Fruit fly (Drosophila melanogaster) whole organism, pupa: Measurements from ENCODE around the gene Sec24CD.

Experiments used
- CG13204 ChIP-seq: fragments of 200-800 bp; sonication (Bioruptor generic); optimal IDR thresholded peaks from 2 replicates; lab custom pipeline; 2018; ENCODE audit warnings: missing biosample characterization, mild to moderate bottlenecking, missing genetic modification characterization, moderate library complexity
- CG15710 ChIP-seq: fragments of 200-800 bp; sonication (Bioruptor generic); optimal IDR thresholded peaks from 2 replicates; lab custom pipeline; 2018; ENCODE audit warnings: missing biosample characterization, mild to moderate bottlenecking, missing genetic modification characterization, moderate library complexity
- CG34367 ChIP-seq: fragments of 200-800 bp; sonication (Bioruptor generic); optimal IDR thresholded peaks from 2 replicates; lab custom pipeline; 2018; ENCODE audit warnings: missing biosample characterization, mild to moderate bottlenecking, missing genetic modification characterization
- CG8301 ChIP-seq: fragments of 200-800 bp; sonication (Bioruptor generic); optimal IDR thresholded peaks from 2 replicates; lab custom pipeline; 2018; ENCODE audit warnings: missing biosample characterization, mild to moderate bottlenecking, missing genetic modification characterization
- Ets98B ChIP-seq: fragments of 200-800 bp; sonication (Bioruptor generic); IDR thresholded peaks from 2 replicates; pipeline ENCODE4 v1.3.6; 2022; ENCODE audit warnings: missing biosample characterization, missing genetic modification characterization
- Pif1B ChIP-seq: fragments of 200-800 bp; sonication (Bioruptor generic); optimal IDR thresholded peaks from 3 replicates; lab custom pipeline; 2016; ENCODE audit warnings: missing biosample characterization, missing genetic modification characterization
- Snoo ChIP-seq: fragments of 200-800 bp; sonication (Bioruptor generic); optimal IDR thresholded peaks from 3 replicates; lab custom pipeline; 2017; ENCODE audit warnings: missing biosample characterization, mild to moderate bottlenecking, missing genetic modification characterization, inconsistent platforms
- gl ChIP-seq: fragments of 200-800 bp; sonication (Bioruptor generic); optimal IDR thresholded peaks from 2 replicates; lab custom pipeline; 2018; ENCODE audit warnings: missing biosample characterization, mild to moderate bottlenecking, missing genetic modification characterization
- rn ChIP-seq: fragments of 200-800 bp; sonication (Bioruptor generic); IDR thresholded peaks from 2 replicates; pipeline ENCODE4 v1.3.6; 2022; ENCODE audit warnings: missing biosample characterization, missing genetic modification characterization

DNA sequence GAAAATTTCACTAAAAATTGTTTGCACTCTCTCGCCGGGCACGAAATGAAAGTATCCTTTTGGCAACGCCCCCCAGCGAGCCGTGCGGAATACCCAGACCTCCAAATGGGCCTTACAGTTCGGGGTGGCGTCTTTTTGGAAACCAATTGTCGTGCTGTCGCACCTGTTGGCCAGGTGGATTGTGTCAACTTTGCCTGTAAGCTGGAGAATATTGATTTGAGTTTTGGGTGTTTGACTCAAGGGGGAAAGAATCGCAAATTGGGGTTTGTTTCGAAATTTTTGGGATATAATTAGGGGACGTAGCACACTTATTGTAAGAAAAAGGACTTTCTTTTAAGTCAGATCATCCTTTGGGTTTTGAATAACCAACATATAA, 38.5 kb downstream of the Sec24CD start:
- TF ChIP-seq Snoo (tag; lab: Kevin White, UChicago) (no peak), gl (tag; lab: Kevin White, UChicago) (no peak), CG34367 (tag; lab: Kevin White, UChicago) (no peak), Pif1B (no peak), rn (no peak), CG13204 (GFP tag; lab: Kevin White, UChicago) (no peak), CG8301 (tag; lab: Kevin White, UChicago) (no peak), CG15710 (tag; lab: Kevin White, UChicago) (no peak), Ets98B (GFP tag; lab: Robert Waterston, UW) (no peak)
